Fruit fly (Drosophila melanogaster): ENCODE data around the gene msl-2.

The msl-2 gene

dm6 chr2L:3449555-3450320, 16.2 kb downstream of the msl-2 start, which contains the start of gene Snx1:
TSS of gene Snx1 (plus strand) at chr2L:3449683.
- TF ChIP-seq sage (GFP tag; optimal IDR thresholded peaks at IDR 0.05) (peak; percentile 64), N (GFP tag; optimal IDR thresholded peaks at IDR 0.05) (no peak), Rel (GFP tag; optimal IDR thresholded peaks at IDR 0.05) (no peak), Rel (tag; optimal IDR thresholded peaks at IDR 0.05) (peak; percentile 80), CrebA (GFP tag; optimal IDR thresholded peaks at IDR 0.05; ENCODE audit: borderline replicate concordance) (no peak), GATAd (GFP tag; optimal IDR thresholded peaks at IDR 0.05) (no peak)

- TF ChIP-seq ey (GFP tag; optimal IDR thresholded peaks at IDR 0.05) (no peak), Mio (GFP tag; optimal IDR thresholded peaks at IDR 0.05) (no peak), Myc (optimal IDR thresholded peaks at IDR 0.05) (no peak), Abd-B (GFP tag; optimal IDR thresholded peaks at IDR 0.05) (no peak), N (GFP tag; optimal IDR thresholded peaks at IDR 0.05) (no peak), foxo (GFP tag; optimal IDR thresholded peaks at IDR 0.05) (no peak), jim (GFP tag; optimal IDR thresholded peaks at IDR 0.05) (no peak), tai (GFP tag; optimal IDR thresholded peaks at IDR 0.05) (no peak), lola (GFP tag; optimal IDR thresholded peaks at IDR 0.05) (no peak), Dfd (GFP tag; optimal IDR thresholded peaks at IDR 0.05) (no peak), Hnf4 (GFP tag; optimal IDR thresholded peaks at IDR 0.05) (no peak)
These were observed 20.3 kb downstream of the msl-2 start, which contains the start of gene CG2772 for dm6 chr2L:3445655-3446054. TSS of gene CG2772 (plus strand) at chr2L:3445992.

dm6 chr2L:3444789-3445188, 21.1 kb downstream of the msl-2 start:
- TF ChIP-seq Dif (GFP tag; optimal IDR thresholded peaks at IDR 0.05; ENCODE audit: partially characterized antibody) (no peak), usp (GFP tag; optimal IDR thresholded peaks at IDR 0.05) (no peak), Mio (GFP tag; optimal IDR thresholded peaks at IDR 0.05) (no peak), dmrt93B (GFP tag; optimal IDR thresholded peaks at IDR 0.05) (no peak), Abd-B (GFP tag; optimal IDR thresholded peaks at IDR 0.05) (no peak), CrebA (GFP tag; optimal IDR thresholded peaks at IDR 0.05; ENCODE audit: borderline replicate concordance) (no peak), Hr83 (GFP tag; optimal IDR thresholded peaks at IDR 0.05; ENCODE audit: poor library complexity, severe bottlenecking) (no peak), Sp1 (GFP tag; optimal IDR thresholded peaks at IDR 0.05) (peak; percentile 35), h (GFP tag; optimal IDR thresholded peaks at IDR 0.05) (peak; percentile 69), Myc (optimal IDR thresholded peaks at IDR 0.05) (no peak), pan (optimal IDR thresholded peaks at IDR 0.05) (no peak), N (GFP tag; optimal IDR thresholded peaks at IDR 0.05) (no peak), CG9705 (GFP tag; optimal IDR thresholded peaks at IDR 0.05) (no peak), Hr78 (GFP tag; optimal IDR thresholded peaks at IDR 0.05) (no peak), sv (GFP tag; optimal IDR thresholded peaks at IDR 0.05) (peak; percentile 3), rgr (GFP tag; optimal IDR thresholded peaks at IDR 0.05) (peak; percentile 53), ey (GFP tag; optimal IDR thresholded peaks at IDR 0.05) (peak; percentile 65), GATAd (GFP tag; optimal IDR thresholded peaks at IDR 0.05) (no peak), woc (GFP tag; optimal IDR thresholded peaks at IDR 0.05) (no peak), Vsx2 (GFP tag; optimal IDR thresholded peaks at IDR 0.05; ENCODE audit: partially characterized antibody) (no peak), Jra (GFP tag; optimal IDR thresholded peaks at IDR 0.05) (no peak), brk (GFP tag; optimal IDR thresholded peaks at IDR 0.05) (no peak), br (GFP tag; optimal IDR thresholded peaks at IDR 0.05) (peak; percentile 59), tai (GFP tag; optimal IDR thresholded peaks at IDR 0.05) (no peak), fru (GFP tag; optimal IDR thresholded peaks at IDR 0.05) (peak; percentile 60), lola (GFP tag; optimal IDR thresholded peaks at IDR 0.05) (no peak), foxo (GFP tag; optimal IDR thresholded peaks at IDR 0.05) (peak in 1 of 2 experiments; percentile 68), CG32264 (GFP tag; optimal IDR thresholded peaks at IDR 0.05) (no peak), HLH106 (tag; optimal IDR thresholded peaks at IDR 0.05) (peak; percentile 57), psq (GFP tag; optimal IDR thresholded peaks at IDR 0.05) (peak; percentile 5), sage (GFP tag; optimal IDR thresholded peaks at IDR 0.05) (no peak), dsf (GFP tag; optimal IDR thresholded peaks at IDR 0.05; ENCODE audit: borderline replicate concordance) (no peak), OdsH (GFP tag; optimal IDR thresholded peaks at IDR 0.05) (peak; percentile 57)

Measured in whole organism, wandering third instar larva.